Worm (Caenorhabditis elegans) whole organism, young adult: ENCODE measurements around the gene rpl-16.

Experiments
- B0019.2 ChIP-seq: fragments of 200-800 bp; sonication (Bioruptor generic); conservative IDR thresholded peaks from 2 replicates; pipeline ENCODE4 v1.3.6; 2022; ENCODE audit warnings: missing genetic modification reagents, missing genetic modification characterization, missing compliant biosample characterization
- C06A6.2 ChIP-seq: fragments of 200-800 bp; sonication (Bioruptor generic); conservative IDR thresholded peaks from 2 replicates; pipeline ENCODE4 v1.3.6; 2022; ENCODE audit warnings: missing genetic modification characterization, missing compliant biosample characterization
- F22D6.2 ChIP-seq: sonication (generic microtip); optimal IDR thresholded peaks from 2 replicates; lab custom pipeline; 2016; ENCODE audit warnings: mild to moderate bottlenecking, missing genetic modification characterization, missing compliant biosample characterization
- F33H1.4 ChIP-seq: fragments of 200-800 bp; sonication (Bioruptor generic); IDR thresholded peaks from 2 replicates; pipeline ENCODE4 v1.3.6; 2022; ENCODE audit warnings: missing genetic modification reagents, missing genetic modification characterization, missing compliant biosample characterization
- F37B4.10 ChIP-seq: fragments of 200-800 bp; sonication (Bioruptor generic); IDR thresholded peaks from 2 replicates; pipeline ENCODE4 v1.3.6; 2022; ENCODE audit warnings: missing genetic modification characterization, missing compliant biosample characterization
- F57A8.1 ChIP-seq: fragments of 200-800 bp; sonication (Bioruptor generic); optimal IDR thresholded peaks from 2 replicates; lab custom pipeline; 2018; ENCODE audit warnings: mild to moderate bottlenecking, missing genetic modification characterization, moderate library complexity, missing compliant biosample characterization
- K11D2.4 ChIP-seq: fragments of 200-800 bp; sonication (Bioruptor generic); IDR thresholded peaks from 2 replicates; pipeline ENCODE4 v1.3.6; 2022; ENCODE audit warnings: missing genetic modification reagents, missing genetic modification characterization, missing compliant biosample characterization
- T26A5.8 ChIP-seq: sonication (generic microtip); optimal IDR thresholded peaks from 2 replicates; lab custom pipeline; 2016; ENCODE audit warnings: missing genetic modification characterization, missing compliant biosample characterization
- Y53G8AR.9 ChIP-seq: fragments of 200-800 bp; sonication (Bioruptor generic); conservative IDR thresholded peaks from 2 replicates; pipeline ENCODE4 v1.3.6; 2022; ENCODE audit warnings: missing genetic modification reagents, missing genetic modification characterization, missing compliant biosample characterization
- Y67H2A.10 ChIP-seq: fragments of 200-800 bp; sonication (Bioruptor generic); conservative IDR thresholded peaks from 2 replicates; pipeline ENCODE4 v1.3.6; 2022; ENCODE audit warnings: missing genetic modification reagents, missing genetic modification characterization, missing compliant biosample characterization
- ama-1 ChIP-seq, 3 experiments: fragments of 150-350 bp in 1 of 3; sonication (generic microtip) in 2 of 3; optimal IDR thresholded peaks; 2 replicates each; lab custom pipeline; 2014 to 2018; ENCODE audit warnings: missing biosample characterization in 2 of 3, missing genetic modification characterization in 2 of 3, missing genetic modification reagents in 2 of 3
- aptf-2 ChIP-seq: fragments of 200-800 bp; sonication (Bioruptor generic); conservative IDR thresholded peaks from 2 replicates; pipeline ENCODE4 v1.3.6; 2022; ENCODE audit warnings: missing genetic modification reagents, missing genetic modification characterization, missing compliant biosample characterization
- atf-7 ChIP-seq: sonication (generic microtip); optimal IDR thresholded peaks from 2 replicates; lab custom pipeline; 2017; ENCODE audit warnings: mild to moderate bottlenecking, missing genetic modification characterization, missing compliant biosample characterization
- attf-3 ChIP-seq: fragments of 200-800 bp; sonication (Bioruptor generic); conservative IDR thresholded peaks from 2 replicates; pipeline ENCODE4 v1.3.6; 2022; ENCODE audit warnings: missing genetic modification reagents, missing genetic modification characterization, missing compliant biosample characterization
- attf-5 ChIP-seq: fragments of 200-800 bp; sonication (Bioruptor generic); optimal IDR thresholded peaks from 2 replicates; lab custom pipeline; 2018; ENCODE audit warnings: mild to moderate bottlenecking, missing genetic modification characterization, missing compliant biosample characterization
- bed-2 ChIP-seq: fragments of 200-800 bp; sonication (Bioruptor generic); IDR thresholded peaks from 2 replicates; pipeline ENCODE4 v1.3.6; 2022; ENCODE audit warnings: missing genetic modification reagents, missing genetic modification characterization, missing compliant biosample characterization
- cebp-1 ChIP-seq, 2 experiments: fragments of 200-800 bp in 1 of 2; sonication (Bioruptor generic) in 1 of 2; sonication (generic microtip) in 1 of 2; IDR thresholded peaks in 1 of 2; optimal IDR thresholded peaks in 1 of 2; 2 replicates each; pipeline versions ENCODE4 v1.3.6 to Lab custom; 2017 to 2022; ENCODE audit warnings: missing compliant biosample characterization in 2 of 2, missing genetic modification characterization in 2 of 2, mild to moderate bottlenecking in 1 of 2, missing genetic modification reagents in 1 of 2, moderate library complexity in 1 of 2
- ceh-100 ChIP-seq: fragments of 200-800 bp; sonication (Bioruptor generic); IDR thresholded peaks from 2 replicates; pipeline ENCODE4 v1.3.6; 2022; ENCODE audit warnings: missing genetic modification reagents, missing genetic modification characterization, missing compliant biosample characterization
- ceh-27 ChIP-seq: fragments of 200-800 bp; sonication (Bioruptor generic); optimal IDR thresholded peaks from 2 replicates; lab custom pipeline; 2018; ENCODE audit warnings: mild to moderate bottlenecking, missing genetic modification characterization, moderate library complexity, missing compliant biosample characterization
- ceh-40 ChIP-seq: fragments of 200-800 bp; sonication (Bioruptor generic); IDR thresholded peaks from 2 replicates; pipeline ENCODE4 v1.3.6; 2022; ENCODE audit warnings: missing genetic modification characterization, missing compliant biosample characterization
- ceh-79 ChIP-seq: sonication (generic microtip); optimal IDR thresholded peaks from 2 replicates; lab custom pipeline; 2017; ENCODE audit warnings: mild to moderate bottlenecking, missing genetic modification characterization, missing compliant biosample characterization
- die-1 ChIP-seq: sonication (generic microtip); optimal IDR thresholded peaks from 2 replicates; lab custom pipeline; 2016; ENCODE audit warnings: missing genotype, mild to moderate bottlenecking, missing genetic modification characterization, missing compliant biosample characterization
- ekl-4 ChIP-seq: fragments of 200-800 bp; sonication (Bioruptor generic); IDR thresholded peaks from 2 replicates; pipeline ENCODE4 v1.3.6; 2022; ENCODE audit warnings: missing genetic modification reagents, missing genetic modification characterization, missing compliant biosample characterization
- fkh-3 ChIP-seq: sonication (generic microtip); optimal IDR thresholded peaks from 2 replicates; lab custom pipeline; 2016; ENCODE audit warnings: mild to moderate bottlenecking, missing genetic modification characterization, missing compliant biosample characterization
- hlh-26 ChIP-seq: fragments of 200-800 bp; sonication (Bioruptor generic); conservative IDR thresholded peaks from 2 replicates; pipeline ENCODE4 v1.3.6; 2022; ENCODE audit warnings: missing genetic modification reagents, missing genetic modification characterization, missing compliant biosample characterization
- hmg-1.2 ChIP-seq: fragments of 200-800 bp; sonication (Bioruptor generic); IDR thresholded peaks from 2 replicates; pipeline ENCODE4 v1.3.6; 2022; ENCODE audit warnings: missing genetic modification reagents, missing genetic modification characterization, missing compliant biosample characterization
- hsf-1 ChIP-seq: fragments of 200-800 bp; sonication (Bioruptor generic); IDR thresholded peaks from 2 replicates; pipeline ENCODE4 v1.3.6; 2022; ENCODE audit warnings: missing genetic modification reagents, missing genetic modification characterization, missing compliant biosample characterization
- lir-1 ChIP-seq: fragments of 200-800 bp; sonication (Bioruptor generic); conservative IDR thresholded peaks from 2 replicates; pipeline ENCODE4 v1.3.6; 2022; ENCODE audit warnings: missing genetic modification reagents, missing genetic modification characterization, missing compliant biosample characterization
- lsl-1 ChIP-seq: fragments of 200-800 bp; sonication (Bioruptor generic); optimal IDR thresholded peaks from 2 replicates; lab custom pipeline; 2018; ENCODE audit warnings: mild to moderate bottlenecking, missing genetic modification characterization, moderate library complexity, missing compliant biosample characterization
- madf-8 ChIP-seq: fragments of 200-800 bp; sonication (Bioruptor generic); conservative IDR thresholded peaks from 2 replicates; pipeline ENCODE4 v1.3.6; 2022; ENCODE audit warnings: missing genetic modification reagents, missing genetic modification characterization, missing compliant biosample characterization
- nhr-179 ChIP-seq: sonication (generic microtip); optimal IDR thresholded peaks from 2 replicates; lab custom pipeline; 2016; ENCODE audit warnings: mild to moderate bottlenecking, missing genetic modification characterization, missing compliant biosample characterization
- nhr-80 ChIP-seq: sonication (generic microtip); optimal IDR thresholded peaks from 2 replicates; lab custom pipeline; 2016; ENCODE audit warnings: missing genetic modification characterization, missing compliant biosample characterization
- nhr-90 ChIP-seq: sonication (generic microtip); optimal IDR thresholded peaks from 2 replicates; lab custom pipeline; 2016; ENCODE audit warnings: missing genotype, mild to moderate bottlenecking, missing genetic modification characterization, missing compliant biosample characterization
- pbrm-1 ChIP-seq: fragments of 200-800 bp; sonication (Bioruptor generic); IDR thresholded peaks from 2 replicates; pipeline ENCODE4 v1.3.6; 2022; ENCODE audit warnings: missing genetic modification reagents, missing genetic modification characterization, missing compliant biosample characterization
- sdz-38 ChIP-seq: sonication (generic microtip); optimal IDR thresholded peaks from 2 replicates; lab custom pipeline; 2016; ENCODE audit warnings: missing genotype, missing genetic modification characterization, missing compliant biosample characterization
- snpc-1.1 ChIP-seq: sonication (generic microtip); optimal IDR thresholded peaks from 2 replicates; lab custom pipeline; 2017; ENCODE audit warnings: missing genetic modification characterization, mild to moderate bottlenecking, missing compliant biosample characterization, antibody characterized with exemption, moderate library complexity, missing genotype, missing genetic modification reagents; ENCODE audit not compliant: insufficient read depth
- snpc-3.4 ChIP-seq: sonication (generic microtip); optimal IDR thresholded peaks from 2 replicates; lab custom pipeline; 2017; ENCODE audit warnings: missing genetic modification characterization, mild to moderate bottlenecking, missing compliant biosample characterization, antibody characterized with exemption, moderate library complexity, missing genotype, missing genetic modification reagents
- tlf-1 ChIP-seq: fragments of 200-800 bp; sonication (Bioruptor generic); optimal IDR thresholded peaks from 2 replicates; lab custom pipeline; 2018; ENCODE audit warnings: mild to moderate bottlenecking, missing genetic modification characterization, missing compliant biosample characterization
- unc-62 ChIP-seq: fragments of 150-350 bp; optimal IDR thresholded peaks from 2 replicates; lab custom pipeline; 2014; ENCODE audit warnings: missing biosample characterization, missing genetic modification reagents, missing genetic modification characterization
- xnd-1 ChIP-seq: sonication (generic microtip); optimal IDR thresholded peaks from 2 replicates; lab custom pipeline; 2016; ENCODE audit warnings: missing genotype, missing genetic modification reagents, missing genetic modification characterization, missing compliant biosample characterization
- ztf-25 ChIP-seq: fragments of 200-800 bp; sonication (Bioruptor generic); IDR thresholded peaks from 2 replicates; pipeline ENCODE4 v1.3.6; 2022; ENCODE audit warnings: missing genetic modification reagents, missing genetic modification characterization, missing compliant biosample characterization

rpl-16 gene

ce11 chrIII:3499850-3500249 lies 3.6 kb downstream of the rpl-16 start (continued):
- no peak for TF ChIP-seq die-1 (tag; lab: Kevin White, UChicago)
- 0 out of 2 replicates have a peak, but pooled peaks have one; percentile 36 for TF ChIP-seq Y67H2A.10 (GFP tag; lab: Robert Waterston, UW)
- peak; percentile 96 for TF ChIP-seq ceh-100 (GFP tag; lab: Robert Waterston, UW)
- TF ChIP-seq hlh-26 = no peak
- TF ChIP-seq hmg-1.2 (GFP tag; lab: Robert Waterston, UW) = no peak
- TF ChIP-seq pbrm-1 (GFP tag; lab: Robert Waterston, UW) = peak; percentile 22; the same call in 1 of the 2 replicates
- TF ChIP-seq F33H1.4 (GFP tag; lab: Robert Waterston, UW) = 0 out of 2 replicates have a peak, but pooled peaks have one; percentile 28
- TF ChIP-seq attf-3 = peak; percentile 57; the same call in 1 of the 2 replicates
- TF ChIP-seq bed-2 (GFP tag; lab: Robert Waterston, UW) = 0 out of 2 replicates have a peak, but pooled peaks have one; percentile 35
- TF ChIP-seq unc-62 (GFP tag; lab: Kevin White, UChicago) = no peak
- TF ChIP-seq atf-7 (tag; lab: Kevin White, UChicago) = no peak
- TF ChIP-seq ekl-4 (GFP tag; lab: Robert Waterston, UW) = no peak
- TF ChIP-seq ceh-40 (GFP tag; lab: Robert Waterston, UW) = no peak
- TF ChIP-seq nhr-80 (tag; lab: Kevin White, UChicago) = no peak
- 0 out of 2 replicates have a peak, but pooled peaks have one; percentile 50 for TF ChIP-seq aptf-2
- TF ChIP-seq nhr-90 (tag; lab: Kevin White, UChicago) = no peak
- TF ChIP-seq xnd-1 (tag; lab: Kevin White, UChicago) = no peak
- TF ChIP-seq snpc-1.1 (tag; lab: Kevin White, UChicago) = no peak
- no peak for TF ChIP-seq snpc-3.4 (tag; lab: Kevin White, UChicago)
- TF ChIP-seq lsl-1 (GFP tag; lab: Kevin White, UChicago) = peak; percentile 10
- TF ChIP-seq Y53G8AR.9 = no peak
- peak; percentile 39; the same call in 1 of the 2 replicates for TF ChIP-seq K11D2.4
- TF ChIP-seq tlf-1 (GFP tag; lab: Kevin White, UChicago) = no peak
- no peak for TF ChIP-seq F57A8.1 (GFP tag; lab: Kevin White, UChicago)
- no peak for TF ChIP-seq hsf-1
- TF ChIP-seq madf-8 (GFP tag; lab: Robert Waterston, UW) = no peak
- TF ChIP-seq fkh-3 (tag; lab: Kevin White, UChicago) = no peak
- TF ChIP-seq ceh-79 (tag; lab: Kevin White, UChicago) = no peak
- no peak for TF ChIP-seq B0019.2 (GFP tag; lab: Robert Waterston, UW)
- no peak for TF ChIP-seq T26A5.8 (tag; lab: Kevin White, UChicago)
- TF ChIP-seq ceh-27 = peak; percentile 39
- TF ChIP-seq attf-5 = peak; percentile 12
- no peak for TF ChIP-seq ztf-25 (GFP tag; lab: Robert Waterston, UW)
- TF ChIP-seq ama-1 (optimal IDR thresholded peaks at IDR 0.05; lab: Kevin White, UChicago) = no peak
- TF ChIP-seq ama-1 (GFP tag; optimal IDR thresholded peaks at IDR 0.05; lab: Kevin White, UChicago) = no peak
- no peak for TF ChIP-seq nhr-179 (tag; lab: Kevin White, UChicago)
- no peak for TF ChIP-seq C06A6.2 (GFP tag; lab: Robert Waterston, UW)

- TF ChIP-seq F37B4.10 (GFP tag; lab: Robert Waterston, UW) = no peak
- TF ChIP-seq F22D6.2 (tag; lab: Kevin White, UChicago) = no peak
- no peak for TF ChIP-seq F33H1.4 (GFP tag; lab: Robert Waterston, UW)
- TF ChIP-seq attf-3 = no peak
- TF ChIP-seq cebp-1 (GFP tag; IDR thresholded peaks at IDR 0.05; lab: Robert Waterston, UW) = no peak
- TF ChIP-seq cebp-1 (tag; optimal IDR thresholded peaks at IDR 0.05; lab: Kevin White, UChicago) = no peak
- no peak for TF ChIP-seq lir-1 (GFP tag; lab: Robert Waterston, UW)
- no peak for TF ChIP-seq sdz-38
Measured at ce11 chrIII:3498957-3499356, 4.4 kb downstream of the rpl-16 start, which contains the start of gene M01F1.9. M01F1.9 (minus strand) TSS chrIII:3499057.
